Worm (Caenorhabditis elegans) whole organism, L4/young adult: ENCODE results near the gene grd-14.

Experiments
- W03F9.2 ChIP-seq: fragments of 150-350 bp; optimal IDR thresholded peaks from 2 replicates; lab custom pipeline; 2014; ENCODE audit warnings: missing biosample characterization, missing genetic modification characterization
- dao-5 ChIP-seq: sonication (generic microtip); optimal IDR thresholded peaks from 2 replicates; lab custom pipeline; 2016; ENCODE audit warnings: missing genotype, missing genetic modification characterization, moderate library complexity, missing compliant biosample characterization
- him-1 ChIP-seq: sonication (generic microtip); optimal IDR thresholded peaks from 2 replicates; lab custom pipeline; 2016; ENCODE audit warnings: missing genotype, missing genetic modification reagents, missing genetic modification characterization, missing compliant biosample characterization

- no peak for TF ChIP-seq him-1
- TF ChIP-seq dao-5 (tag; lab: Kevin White, UChicago) = no peak
- no peak for TF ChIP-seq W03F9.2
These were observed 29.6 kb upstream of the grd-14 start, which contains the start of gene mec-10 for ce11 chrX:8470126-8470772.
